Worm (Caenorhabditis elegans): ENCODE results near the gene acl-4.

DNA sequence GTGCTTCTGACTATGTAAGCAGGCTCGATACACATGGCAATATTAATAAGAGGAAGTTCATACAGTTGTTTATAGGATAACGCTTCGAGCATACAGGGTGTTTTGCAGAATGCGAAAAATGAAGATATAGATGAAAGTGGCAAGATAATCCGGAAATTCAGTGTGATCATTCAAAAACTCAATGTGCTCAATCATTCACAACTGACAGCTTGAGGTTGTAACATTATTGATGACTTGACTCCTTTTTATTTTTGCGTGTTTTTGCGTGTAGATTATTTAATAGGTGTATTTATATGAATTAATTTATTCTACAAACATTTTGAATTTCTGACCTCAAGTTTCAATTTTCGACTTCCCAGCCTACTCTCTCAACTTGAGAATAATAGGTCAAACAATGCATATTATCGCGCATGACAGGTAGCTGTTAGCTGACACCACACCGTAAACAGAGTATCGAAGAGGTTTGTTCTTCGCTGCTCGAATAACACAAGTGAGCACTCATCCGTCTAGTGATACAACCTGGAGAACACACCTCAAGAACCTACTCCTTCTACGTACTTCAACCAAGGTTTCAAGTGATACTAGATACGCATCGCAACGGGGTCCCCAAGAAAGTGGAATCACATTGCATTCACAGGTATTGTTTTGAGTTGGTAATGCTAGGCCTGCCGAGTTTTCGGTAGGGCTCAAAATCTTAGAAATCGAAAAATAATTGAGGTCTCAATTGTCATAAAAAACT, 22.9 kb downstream of the acl-4 start:
- TF ChIP-seq ztf-11 (tag; optimal IDR thresholded peaks at IDR 0.05) (no peak), nhr-77 (tag; optimal IDR thresholded peaks at IDR 0.05) (no peak), snpc-4 (tag; optimal IDR thresholded peaks at IDR 0.05) (no peak), ceh-82 (tag; optimal IDR thresholded peaks at IDR 0.05) (no peak), sma-3 (GFP tag; optimal IDR thresholded peaks at IDR 0.05) (no peak), lin-13 (GFP tag; optimal IDR thresholded peaks at IDR 0.05) (no peak)
